Fruit fly (Drosophila melanogaster) whole organism, prepupa: ENCODE data around the gene CG13998.

ENCODE experiments used
- Blimp-1 ChIP-seq: fragments of 200-800 bp; sonication (Bioruptor generic); optimal IDR thresholded peaks from 3 replicates; lab custom pipeline; 2017; ENCODE audit warnings: missing biosample characterization, missing genetic modification characterization, mild to moderate bottlenecking, moderate library complexity, missing genetic modification reagents
- CG16779 ChIP-seq: fragments of 200-800 bp; sonication (Bioruptor generic); optimal IDR thresholded peaks from 3 replicates; lab custom pipeline; 2017; ENCODE audit warnings: missing biosample characterization, mild to moderate bottlenecking, missing genetic modification characterization
- CG6808 ChIP-seq: fragments of 200-800 bp; sonication (Bioruptor generic); optimal IDR thresholded peaks from 3 replicates; lab custom pipeline; 2017; ENCODE audit warnings: missing biosample characterization, missing genetic modification characterization, mild to moderate bottlenecking, moderate library complexity, missing genetic modification reagents
- CG8119 ChIP-seq: fragments of 200-800 bp; sonication (Bioruptor generic); IDR thresholded peaks from 3 replicates; pipeline ENCODE4 v1.3.6; 2022; ENCODE audit warnings: missing biosample characterization, missing genetic modification characterization
- Eip75B ChIP-seq: fragments of 200-800 bp; sonication (Bioruptor generic); optimal IDR thresholded peaks from 3 replicates; lab custom pipeline; 2016; ENCODE audit warnings: missing biosample characterization, missing genetic modification characterization
- Sox15 ChIP-seq: fragments of 200-800 bp; sonication (Bioruptor generic); optimal IDR thresholded peaks from 3 replicates; lab custom pipeline; 2016; ENCODE audit warnings: missing biosample characterization, missing genetic modification characterization
- dac ChIP-seq: fragments of 200-800 bp; sonication (Bioruptor generic); optimal IDR thresholded peaks from 2 replicates; lab custom pipeline; 2017; ENCODE audit warnings: missing biosample characterization, mild to moderate bottlenecking, missing genetic modification characterization
- net ChIP-seq: fragments of 200-800 bp; sonication (Bioruptor generic); optimal IDR thresholded peaks from 3 replicates; lab custom pipeline; 2016; ENCODE audit warnings: missing biosample characterization, missing genetic modification characterization
- pdm3 ChIP-seq: fragments of 200-800 bp; sonication (Bioruptor generic); optimal IDR thresholded peaks from 3 replicates; lab custom pipeline; 2016; ENCODE audit warnings: missing biosample characterization, missing genetic modification characterization
- salr ChIP-seq, 2 experiments: fragments of 200-800 bp; sonication (Bioruptor generic); optimal IDR thresholded peaks; 3 replicates each; lab custom pipeline; 2016 to 2018; ENCODE audit warnings: missing biosample characterization in 2 of 2, missing genetic modification characterization in 2 of 2, mild to moderate bottlenecking in 1 of 2

DNA sequence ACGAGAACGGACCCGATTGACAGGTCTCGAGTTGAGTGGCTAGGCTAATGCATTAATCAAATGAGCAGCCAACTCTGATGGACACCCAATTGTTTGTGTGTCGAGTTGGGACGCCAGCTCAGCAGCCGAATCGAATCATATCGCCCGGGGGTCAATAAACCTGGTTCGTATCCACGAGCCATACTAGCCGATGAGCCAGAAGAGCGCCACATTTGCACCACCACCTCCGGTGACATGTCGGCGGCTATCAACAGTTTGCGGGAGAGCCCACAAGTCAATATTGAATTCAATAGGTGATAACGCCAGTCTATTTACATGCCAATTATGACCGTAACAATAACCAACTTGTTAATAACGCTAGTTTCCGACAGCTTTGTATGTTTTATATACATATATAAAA lies 17.5 kb upstream of the CG13998 start:
- no peak for TF ChIP-seq Eip75B (GFP tag; lab: Kevin White, UChicago)
- no peak for TF ChIP-seq CG16779
- no peak for TF ChIP-seq CG6808 (GFP tag; lab: Kevin White, UChicago)
- no peak for TF ChIP-seq dac (GFP tag; lab: Kevin White, UChicago)
- no peak for TF ChIP-seq salr (GFP tag; optimal IDR thresholded peaks at IDR 0.05; lab: Kevin White, UChicago)
- no peak for TF ChIP-seq CG8119 (GFP tag; lab: Robert Waterston, UW)
- TF ChIP-seq Sox15 (GFP tag; lab: Kevin White, UChicago), result no peak
- TF ChIP-seq pdm3 (GFP tag; lab: Kevin White, UChicago), result no peak
- no peak for TF ChIP-seq Blimp-1 (GFP tag; lab: Kevin White, UChicago)
- no peak for TF ChIP-seq net
